Fruit fly (Drosophila melanogaster) whole organism, embryonic: Measurements from ENCODE around the gene CG3556.

Source experiments
- Adf1 ChIP-seq: fragments of 200-800 bp; sonication (Bioruptor generic); IDR thresholded peaks from 2 replicates; pipeline ENCODE4 v1.3.6; 2022; ENCODE audit warnings: missing biosample characterization, missing genetic modification characterization
- Awh ChIP-seq: fragments of 200-800 bp; sonication (Bioruptor generic); IDR thresholded peaks from 2 replicates; pipeline ENCODE4, ENCODE4 v1.3.6; 2022; ENCODE audit warnings: missing biosample characterization, missing genetic modification characterization
- Bteb2 ChIP-seq: fragments of 200-800 bp; sonication (Bioruptor generic); optimal IDR thresholded peaks from 2 replicates; lab custom pipeline; 2016; ENCODE audit warnings: missing biosample characterization, missing genetic modification characterization
- CG10565 ChIP-seq: fragments of 200-800 bp; sonication (Bioruptor generic); optimal IDR thresholded peaks from 3 replicates; lab custom pipeline; 2016; ENCODE audit warnings: missing biosample characterization, mild to moderate bottlenecking, missing genetic modification characterization
- CG10654 ChIP-seq: fragments of 200-800 bp; sonication (Bioruptor generic); optimal IDR thresholded peaks from 2 replicates; lab custom pipeline; 2016; ENCODE audit warnings: missing biosample characterization, missing genetic modification characterization
- CG12744 ChIP-seq: fragments of 200-800 bp; sonication (Bioruptor generic); optimal IDR thresholded peaks from 2 replicates; lab custom pipeline; 2016; ENCODE audit warnings: missing biosample characterization, missing genetic modification characterization
- CG13287 ChIP-seq: fragments of 200-800 bp; sonication (Bioruptor generic); IDR thresholded peaks from 2 replicates; pipeline ENCODE4 v1.3.6; 2022; ENCODE audit warnings: missing biosample characterization, missing genetic modification characterization; ENCODE audit not compliant: partially characterized antibody
- CG1602 ChIP-seq: fragments of 200-800 bp; sonication (Bioruptor generic); optimal IDR thresholded peaks from 3 replicates; lab custom pipeline; 2016; ENCODE audit warnings: missing biosample characterization, missing genetic modification characterization
- CG1647 ChIP-seq: fragments of 200-800 bp; sonication (Bioruptor generic); optimal IDR thresholded peaks from 3 replicates; lab custom pipeline; 2016; ENCODE audit warnings: missing biosample characterization, missing genetic modification characterization
- CG17359 ChIP-seq: fragments of 200-800 bp; sonication (Bioruptor generic); optimal IDR thresholded peaks from 3 replicates; lab custom pipeline; 2018; ENCODE audit warnings: missing biosample characterization, mild to moderate bottlenecking, missing genetic modification characterization, moderate library complexity
- CG17612 ChIP-seq: fragments of 200-800 bp; sonication (Bioruptor generic); IDR thresholded peaks from 2 replicates; pipeline ENCODE4 v1.3.6; 2022; ENCODE audit warnings: missing biosample characterization, missing genetic modification characterization
- CG3065 ChIP-seq: fragments of 200-800 bp; sonication (Bioruptor generic); optimal IDR thresholded peaks from 2 replicates; lab custom pipeline; 2016; ENCODE audit warnings: missing biosample characterization, missing genetic modification characterization
- CG31441 ChIP-seq: fragments of 200-800 bp; sonication (Bioruptor generic); IDR thresholded peaks from 2 replicates; pipeline ENCODE4 v1.3.6; 2022; ENCODE audit warnings: missing biosample characterization, missing genetic modification characterization
- CG32532 ChIP-seq: fragments of 200-800 bp; sonication (Bioruptor generic); IDR thresholded peaks from 2 replicates; pipeline ENCODE4 v1.3.6; 2022; ENCODE audit warnings: missing biosample characterization, missing genetic modification characterization
- CG3407 ChIP-seq: fragments of 200-800 bp; sonication (Bioruptor generic); optimal IDR thresholded peaks from 2 replicates; lab custom pipeline; 2018; ENCODE audit warnings: missing biosample characterization, mild to moderate bottlenecking, missing genetic modification characterization
- CG4328 ChIP-seq: fragments of 200-800 bp; sonication (Bioruptor generic); optimal IDR thresholded peaks from 3 replicates; lab custom pipeline; 2017; ENCODE audit warnings: missing biosample characterization, missing genetic modification reagents, missing genetic modification characterization
- CG43689 ChIP-seq: fragments of 200-800 bp; sonication (Bioruptor generic); IDR thresholded peaks from 2 replicates; pipeline ENCODE4 v1.3.6; 2022; ENCODE audit warnings: missing biosample characterization, missing genetic modification characterization
- CG5180 ChIP-seq: fragments of 200-800 bp; sonication (Bioruptor generic); optimal IDR thresholded peaks from 3 replicates; lab custom pipeline; 2017; ENCODE audit warnings: missing biosample characterization, missing genetic modification characterization, mild to moderate bottlenecking, moderate library complexity, missing genetic modification reagents
- CG7556 ChIP-seq: fragments of 200-800 bp; sonication (Bioruptor generic); optimal IDR thresholded peaks from 2 replicates; lab custom pipeline; 2017; ENCODE audit warnings: missing biosample characterization, mild to moderate bottlenecking, missing genetic modification characterization
- CG7987 ChIP-seq: fragments of 200-800 bp; sonication (Bioruptor generic); optimal IDR thresholded peaks from 2 replicates; lab custom pipeline; 2018; ENCODE audit warnings: missing biosample characterization, mild to moderate bottlenecking, missing genetic modification characterization, moderate library complexity
- D ChIP-seq, 2 experiments: fragments of 200-800 bp in 1 of 2; fragments of >200 bp in 1 of 2; sonication (Bioruptor generic) in 1 of 2; optimal IDR thresholded peaks; 2 replicates in 1 of 2; 3 replicates in 1 of 2; lab custom pipeline; 2017; ENCODE audit warnings: mild to moderate bottlenecking in 1 of 2, missing biosample characterization in 1 of 2, missing genetic modification characterization in 1 of 2, missing genetic modification reagents in 1 of 2
- D19A ChIP-seq: fragments of 200-800 bp; optimal IDR thresholded peaks from 3 replicates; lab custom pipeline; 2019; ENCODE audit warnings: missing biosample characterization, mild to moderate bottlenecking, missing genetic modification characterization, moderate library complexity
- Dad ChIP-seq: fragments of 200-800 bp; sonication (Bioruptor generic); optimal IDR thresholded peaks from 3 replicates; lab custom pipeline; 2016; ENCODE audit warnings: missing biosample characterization, missing genetic modification characterization
- Dbx ChIP-seq: fragments of 200-800 bp; sonication (Bioruptor generic); IDR thresholded peaks from 3 replicates; pipeline ENCODE4 v1.3.6; 2022; ENCODE audit warnings: missing biosample characterization, missing genetic modification characterization
- Dek ChIP-seq: fragments of 200-800 bp; sonication (Bioruptor generic); optimal IDR thresholded peaks from 3 replicates; lab custom pipeline; 2019; ENCODE audit warnings: missing biosample characterization, mild to moderate bottlenecking, missing genetic modification characterization, moderate library complexity
- Doc2 ChIP-seq: fragments of 200-800 bp; sonication (Bioruptor generic); IDR thresholded peaks from 2 replicates; pipeline ENCODE4 v1.3.6; 2022; ENCODE audit warnings: missing biosample characterization, missing genetic modification characterization
- Doc3 ChIP-seq: fragments of 200-800 bp; sonication (Bioruptor generic); IDR thresholded peaks from 3 replicates; pipeline ENCODE4 v1.3.6; 2022; ENCODE audit warnings: missing biosample characterization, missing genetic modification characterization; ENCODE audit not compliant: partially characterized antibody
- Dp ChIP-seq: fragments of 200-800 bp; sonication (Bioruptor generic); optimal IDR thresholded peaks from 2 replicates; lab custom pipeline; 2018; ENCODE audit warnings: missing biosample characterization, mild to moderate bottlenecking, missing genetic modification characterization, moderate library complexity
- Ets97D ChIP-seq: fragments of 200-800 bp; sonication (Bioruptor generic); optimal IDR thresholded peaks from 3 replicates; lab custom pipeline; 2016; ENCODE audit warnings: missing biosample characterization, missing genetic modification characterization
- HmgZ ChIP-seq: fragments of 200-800 bp; sonication (Bioruptor generic); optimal IDR thresholded peaks from 2 replicates; lab custom pipeline; 2018; ENCODE audit warnings: missing biosample characterization, mild to moderate bottlenecking, missing genetic modification characterization
- MTF-1 ChIP-seq: fragments of 200-800 bp; sonication (Bioruptor generic); optimal IDR thresholded peaks from 2 replicates; lab custom pipeline; 2018; ENCODE audit warnings: missing biosample characterization, mild to moderate bottlenecking, missing genetic modification characterization, borderline replicate concordance
- Max ChIP-seq: fragments of 200-800 bp; sonication (Bioruptor generic); optimal IDR thresholded peaks from 2 replicates; lab custom pipeline; 2016; ENCODE audit warnings: missing biosample characterization, mild to moderate bottlenecking, missing genetic modification characterization
- Nf-YA ChIP-seq: fragments of 200-800 bp; sonication (Bioruptor generic); IDR thresholded peaks from 2 replicates; pipeline ENCODE4 v1.3.6; 2022; ENCODE audit warnings: missing biosample characterization, missing genetic modification characterization
- Oaz ChIP-seq: fragments of 200-800 bp; sonication (Bioruptor generic); IDR thresholded peaks from 2 replicates; pipeline ENCODE4 v1.3.6; 2022; ENCODE audit warnings: missing biosample characterization, missing genetic modification characterization
- Opbp ChIP-seq: fragments of 200-800 bp; sonication (Bioruptor generic); IDR thresholded peaks from 3 replicates; pipeline ENCODE4 v1.3.6; 2022; ENCODE audit warnings: missing biosample characterization, missing genetic modification characterization; ENCODE audit not compliant: partially characterized antibody
- Sox102F ChIP-seq: fragments of 200-800 bp; sonication (Bioruptor generic); optimal IDR thresholded peaks from 2 replicates; lab custom pipeline; 2018; ENCODE audit warnings: missing biosample characterization, mild to moderate bottlenecking, missing genetic modification characterization, moderate library complexity
- Trl ChIP-seq, 3 experiments: fragments of >200 bp in 2 of 3; fragments of 200-800 bp in 1 of 3; sonication (Bioruptor generic) in 1 of 3; optimal IDR thresholded peaks; 2 replicates in 1 of 3; 3 replicates in 2 of 3; lab custom pipeline; 2016 to 2017; ENCODE audit warnings: missing biosample characterization in 1 of 3, missing genetic modification characterization in 1 of 3
- Xbp1 ChIP-seq: fragments of 200-800 bp; sonication (Bioruptor generic); optimal IDR thresholded peaks from 3 replicates; lab custom pipeline; 2016; ENCODE audit warnings: missing biosample characterization, mild to moderate bottlenecking, missing genetic modification characterization
- az2 ChIP-seq: fragments of 200-800 bp; sonication (Bioruptor generic); optimal IDR thresholded peaks from 3 replicates; lab custom pipeline; 2016; ENCODE audit warnings: missing biosample characterization, missing genetic modification characterization
- bbx ChIP-seq: fragments of 200-800 bp; sonication (Bioruptor generic); IDR thresholded peaks from 2 replicates; pipeline ENCODE4 v1.3.6; 2022; ENCODE audit warnings: missing biosample characterization, missing genetic modification characterization; ENCODE audit not compliant: partially characterized antibody
- dimm ChIP-seq: fragments of 200-800 bp; sonication (Bioruptor generic); IDR thresholded peaks from 2 replicates; pipeline ENCODE4 v1.3.6; 2022; ENCODE audit warnings: missing biosample characterization, missing genetic modification characterization
- dpn ChIP-seq, 2 experiments: fragments of 200-800 bp; sonication (Bioruptor generic); optimal IDR thresholded peaks; 3 replicates each; lab custom pipeline; 2016; ENCODE audit warnings: missing biosample characterization in 2 of 2, missing genetic modification characterization in 2 of 2
- dysf ChIP-seq: fragments of 200-800 bp; sonication (Bioruptor generic); IDR thresholded peaks from 3 replicates; pipeline ENCODE4 v1.3.6; 2022; ENCODE audit warnings: missing biosample characterization, missing genetic modification characterization
- exex ChIP-seq: fragments of 200-800 bp; sonication (Bioruptor generic); optimal IDR thresholded peaks from 4 replicates; lab custom pipeline; 2018; ENCODE audit warnings: missing biosample characterization, mild to moderate bottlenecking, missing genetic modification characterization, moderate library complexity
- nau ChIP-seq: fragments of 200-800 bp; sonication (Bioruptor generic); optimal IDR thresholded peaks from 3 replicates; lab custom pipeline; 2017; ENCODE audit warnings: missing biosample characterization, mild to moderate bottlenecking, missing genetic modification characterization, missing genetic modification reagents
- shn ChIP-seq: fragments of 200-800 bp; sonication (Bioruptor generic); optimal IDR thresholded peaks from 3 replicates; lab custom pipeline; 2016; ENCODE audit warnings: missing biosample characterization, missing genetic modification characterization
- slbo ChIP-seq: fragments of 200-800 bp; sonication (Bioruptor generic); IDR thresholded peaks from 2 replicates; pipeline ENCODE4 v1.3.6; 2022; ENCODE audit warnings: missing biosample characterization, missing genetic modification characterization
- sqz ChIP-seq: fragments of 200-800 bp; sonication (Bioruptor generic); optimal IDR thresholded peaks from 3 replicates; lab custom pipeline; 2018; ENCODE audit warnings: missing biosample characterization, mild to moderate bottlenecking, missing genetic modification characterization
- tgo ChIP-seq: fragments of 200-800 bp; sonication (Bioruptor generic); IDR thresholded peaks from 3 replicates; pipeline ENCODE4 v1.3.6; 2022; ENCODE audit warnings: missing biosample characterization, missing genetic modification characterization
- wdn ChIP-seq: fragments of 200-800 bp; sonication (Bioruptor generic); IDR thresholded peaks from 2 replicates; pipeline ENCODE4 v1.3.6; 2022; ENCODE audit warnings: missing biosample characterization, missing genetic modification characterization

The CG3556 gene

dm6 chrX:4540430-4540932, 10.4 kb downstream of the CG3556 start, which contains the start of the genes rb and CHOp24 (continued):
- no peak for TF ChIP-seq Sox102F (GFP tag; lab: Kevin White, UChicago)
- no peak for TF ChIP-seq slbo (GFP tag; lab: Robert Waterston, UW)
- no peak for TF ChIP-seq CG3407
- no peak for TF ChIP-seq CG12744
- TF ChIP-seq Oaz (GFP tag; lab: Robert Waterston, UW), result no peak
- TF ChIP-seq dysf (GFP tag; lab: Robert Waterston, UW), result no peak
- no peak for TF ChIP-seq Trl (optimal IDR thresholded peaks at IDR 0.05; lab: Kevin White, UChicago)
- peak; percentile 47 for TF ChIP-seq Trl (GFP tag; optimal IDR thresholded peaks at IDR 0.05; lab: Kevin White, UChicago)
- no peak for TF ChIP-seq Nf-YA
- no peak for TF ChIP-seq az2 (GFP tag; lab: Kevin White, UChicago)
- peak; percentile 86 for TF ChIP-seq sqz (GFP tag; lab: Kevin White, UChicago)
- TF ChIP-seq dimm, result no peak
- peak; percentile 41 for TF ChIP-seq Ets97D (GFP tag; lab: Kevin White, UChicago)
- peak; percentile 24 for TF ChIP-seq Dp (GFP tag; lab: Kevin White, UChicago)
- no peak for TF ChIP-seq MTF-1
- no peak for TF ChIP-seq CG10565 (GFP tag; lab: Kevin White, UChicago)
- peak; percentile 94 for TF ChIP-seq CG13287 (GFP tag; lab: Robert Waterston, UW)
- no peak for TF ChIP-seq CG32532 (GFP tag; lab: Robert Waterston, UW)
- TF ChIP-seq nau (GFP tag; lab: Kevin White, UChicago), result no peak
- TF ChIP-seq CG4328 (GFP tag; lab: Kevin White, UChicago), result no peak
- peak; percentile 87 for TF ChIP-seq bbx (GFP tag; lab: Robert Waterston, UW)
- no peak for TF ChIP-seq CG1602 (GFP tag; lab: Kevin White, UChicago)
- no peak for TF ChIP-seq D19A (tag; lab: Kevin White, UChicago)
- TF ChIP-seq Max (GFP tag; lab: Kevin White, UChicago), result peak; percentile 28
- TF ChIP-seq CG31441 (GFP tag; lab: Robert Waterston, UW), result no peak
- no peak for TF ChIP-seq Awh (GFP tag; lab: Robert Waterston, UW)
- TF ChIP-seq Bteb2 (GFP tag; lab: Kevin White, UChicago), result no peak
- TF ChIP-seq CG17359, result peak; percentile 47
- no peak for TF ChIP-seq CG10654 (GFP tag; lab: Kevin White, UChicago)
- TF ChIP-seq Dek (tag; lab: Kevin White, UChicago), result no peak
- TF ChIP-seq tgo, result no peak
- TF ChIP-seq CG3065 (GFP tag; lab: Kevin White, UChicago), result no peak
- TF ChIP-seq HmgZ (tag; lab: Kevin White, UChicago), result no peak
- no peak for TF ChIP-seq CG43689
- TF ChIP-seq CG1647, result no peak
- no peak for TF ChIP-seq Adf1 (GFP tag; lab: Robert Waterston, UW)
- no peak for TF ChIP-seq wdn (GFP tag; lab: Robert Waterston, UW)
- TF ChIP-seq CG17612, result no peak
- no peak for TF ChIP-seq Dbx (GFP tag; lab: Robert Waterston, UW)
- TF ChIP-seq dpn (GFP tag; optimal IDR thresholded peaks at IDR 0.05; lab: Kevin White, UChicago), result peak; percentile 45 to 48
- TF ChIP-seq CG7987 (GFP tag; lab: Kevin White, UChicago), result no peak
- TF ChIP-seq shn (GFP tag; lab: Kevin White, UChicago), result no peak
- peak; percentile 51 for TF ChIP-seq Xbp1 (GFP tag; lab: Kevin White, UChicago)
- TF ChIP-seq CG7556 (GFP tag; lab: Kevin White, UChicago), result no peak
- peak; percentile 88 for TF ChIP-seq Doc3 (GFP tag; lab: Robert Waterston, UW)
- TF ChIP-seq exex (tag; lab: Kevin White, UChicago), result no peak
- TF ChIP-seq D (optimal IDR thresholded peaks at IDR 0.05; lab: Kevin White, UChicago), result no peak
- TF ChIP-seq D (GFP tag; optimal IDR thresholded peaks at IDR 0.05; lab: Kevin White, UChicago), result no peak
- TF ChIP-seq Dad (GFP tag; lab: Kevin White, UChicago), result no peak
- TF ChIP-seq Opbp (GFP tag; lab: Robert Waterston, UW), result peak; percentile 90
- TF ChIP-seq Doc2, result no peak
- TF ChIP-seq CG5180, result no peak
